Fruit fly (Drosophila melanogaster) whole organism, adult: ENCODE results near the gene Tsr1.

Experiments used
- CG11617 ChIP-seq: fragments of 200-800 bp; sonication (Bioruptor generic); optimal IDR thresholded peaks from 2 replicates; lab custom pipeline; 2017; ENCODE audit warnings: mild to moderate bottlenecking, missing biosample characterization, missing genetic modification reagents, missing genetic modification characterization
- CG12768 ChIP-seq: fragments of 200-800 bp; sonication (Bioruptor generic); optimal IDR thresholded peaks from 2 replicates; lab custom pipeline; 2017; ENCODE audit warnings: missing biosample characterization, missing genetic modification characterization, mild to moderate bottlenecking, moderate library complexity, missing genetic modification reagents
- CG14711 ChIP-seq: fragments of 200-800 bp; sonication (Bioruptor generic); optimal IDR thresholded peaks from 2 replicates; lab custom pipeline; 2018; ENCODE audit warnings: missing biosample characterization, mild to moderate bottlenecking, missing genetic modification characterization, moderate library complexity
- CG1620 ChIP-seq: fragments of 200-800 bp; sonication (Bioruptor generic); optimal IDR thresholded peaks from 2 replicates; lab custom pipeline; 2016; ENCODE audit warnings: missing biosample characterization, missing genetic modification characterization
- CG33017 ChIP-seq: fragments of 200-800 bp; sonication (Bioruptor generic); optimal IDR thresholded peaks from 2 replicates; lab custom pipeline; 2018; ENCODE audit warnings: missing biosample characterization, mild to moderate bottlenecking, missing genetic modification characterization, moderate library complexity
- CG5204 ChIP-seq: fragments of 200-800 bp; sonication (Bioruptor generic); optimal IDR thresholded peaks from 2 replicates; lab custom pipeline; 2016; ENCODE audit warnings: missing biosample characterization, missing genetic modification characterization
- CG7045 ChIP-seq: fragments of 200-800 bp; sonication (Bioruptor generic); optimal IDR thresholded peaks from 2 replicates; lab custom pipeline; 2017; ENCODE audit warnings: missing biosample characterization, mild to moderate bottlenecking, missing genetic modification characterization
- CG7101 ChIP-seq: fragments of 200-800 bp; sonication (Bioruptor generic); optimal IDR thresholded peaks from 2 replicates; lab custom pipeline; 2018; ENCODE audit warnings: missing biosample characterization, mild to moderate bottlenecking, missing genetic modification characterization, moderate library complexity
- Clk ChIP-seq: fragments of 200-800 bp; sonication (Bioruptor generic); optimal IDR thresholded peaks from 2 replicates; lab custom pipeline; 2017; ENCODE audit warnings: missing biosample characterization, missing genetic modification characterization
- Crg-1 ChIP-seq: fragments of 200-800 bp; sonication (Bioruptor generic); optimal IDR thresholded peaks from 2 replicates; lab custom pipeline; 2016; ENCODE audit warnings: missing biosample characterization, missing genetic modification characterization
- Hr96 ChIP-seq: fragments of 200-800 bp; sonication (Bioruptor generic); optimal IDR thresholded peaks from 2 replicates; lab custom pipeline; 2016; ENCODE audit warnings: missing biosample characterization, missing genetic modification characterization
- Mnt ChIP-seq: fragments of 200-800 bp; sonication (Bioruptor generic); optimal IDR thresholded peaks from 2 replicates; lab custom pipeline; 2016; ENCODE audit warnings: missing biosample characterization, mild to moderate bottlenecking, missing genetic modification characterization
- bab1 ChIP-seq: fragments of 200-800 bp; sonication (Bioruptor generic); optimal IDR thresholded peaks from 3 replicates; lab custom pipeline; 2019; ENCODE audit warnings: missing biosample characterization, mild to moderate bottlenecking, missing genetic modification characterization, moderate library complexity
- cic ChIP-seq: fragments of 200-800 bp; sonication (Bioruptor generic); optimal IDR thresholded peaks from 2 replicates; lab custom pipeline; 2017; ENCODE audit warnings: missing biosample characterization, mild to moderate bottlenecking, missing genetic modification characterization, moderate library complexity
- cnc ChIP-seq, 2 experiments: fragments of >200 bp; optimal IDR thresholded peaks; 2 replicates each; lab custom pipeline; 2017
- kay ChIP-seq: fragments of 200-800 bp; sonication (Bioruptor generic); peaks from one replicate; lab custom pipeline; 2016; ENCODE audit warnings: missing biosample characterization, missing genetic modification characterization, borderline replicate concordance
- ovo ChIP-seq: fragments of 200-800 bp; sonication (Bioruptor generic); optimal IDR thresholded peaks from 2 replicates; lab custom pipeline; 2016; ENCODE audit warnings: missing biosample characterization, missing genetic modification characterization
- pad ChIP-seq: fragments of 200-800 bp; sonication (Bioruptor generic); optimal IDR thresholded peaks from 3 replicates; lab custom pipeline; 2017; ENCODE audit warnings: missing biosample characterization, missing genetic modification characterization, mild to moderate bottlenecking, moderate library complexity, missing genetic modification reagents
- tj ChIP-seq: fragments of 200-800 bp; sonication (Bioruptor generic); optimal IDR thresholded peaks from 3 replicates; lab custom pipeline; 2017; ENCODE audit warnings: missing biosample characterization, mild to moderate bottlenecking, missing genetic modification characterization, moderate library complexity
- toe ChIP-seq: fragments of 200-800 bp; sonication (Bioruptor generic); optimal IDR thresholded peaks from 2 replicates; lab custom pipeline; 2016; ENCODE audit warnings: missing biosample characterization, missing genetic modification characterization

The Tsr1 gene

dm6 chr3L:21304400-21304799, 30.6 kb upstream of the Tsr1 start, which contains the start of the genes CG11309 and CG7632:
CG11309 (minus strand) TSS chr3L:21304658.
CG7632 (plus strand) TSS chr3L:21304697.
- peak; percentile 100 for TF ChIP-seq CG7101 (tag; lab: Kevin White, UChicago)
- peak; percentile 100 for TF ChIP-seq CG11617 (GFP tag; lab: Kevin White, UChicago)
- TF ChIP-seq Clk (GFP tag; lab: Kevin White, UChicago), result peak; percentile 98
- peak; percentile 99 for TF ChIP-seq Crg-1
- TF ChIP-seq CG1620, result peak; percentile 99
- peak; percentile 98 for TF ChIP-seq kay (GFP tag; lab: Kevin White, UChicago)
- peak; percentile 98 for TF ChIP-seq ovo (GFP tag; lab: Kevin White, UChicago)
- TF ChIP-seq cnc (optimal IDR thresholded peaks at IDR 0.05; lab: Kevin White, UChicago), result no peak
- TF ChIP-seq toe (GFP tag; lab: Kevin White, UChicago), result peak; percentile 99
- TF ChIP-seq CG33017 (tag; lab: Kevin White, UChicago), result peak; percentile 100
- peak; percentile 99 for TF ChIP-seq Hr96 (GFP tag; lab: Kevin White, UChicago)
- TF ChIP-seq CG7045 (GFP tag; lab: Kevin White, UChicago), result peak; percentile 100
- peak; percentile 96 for TF ChIP-seq cic (GFP tag; lab: Kevin White, UChicago)
- TF ChIP-seq CG14711, result peak; percentile 99
- TF ChIP-seq bab1 (GFP tag; lab: Kevin White, UChicago), result peak; percentile 100
- TF ChIP-seq CG12768 (GFP tag; lab: Kevin White, UChicago), result peak; percentile 100
- peak; percentile 96 for TF ChIP-seq pad (GFP tag; lab: Kevin White, UChicago)
- peak; percentile 99 for TF ChIP-seq Mnt (GFP tag; lab: Kevin White, UChicago)
- TF ChIP-seq CG5204, result peak; percentile 99
- TF ChIP-seq tj (GFP tag; lab: Kevin White, UChicago), result peak; percentile 96

- TF ChIP-seq CG12768 (GFP tag; lab: Kevin White, UChicago) (no peak), tj (GFP tag; lab: Kevin White, UChicago) (peak; percentile 70), CG5204 (no peak), ovo (GFP tag; lab: Kevin White, UChicago) (no peak), pad (GFP tag; lab: Kevin White, UChicago) (no peak), cic (GFP tag; lab: Kevin White, UChicago) (peak; percentile 3), bab1 (GFP tag; lab: Kevin White, UChicago) (peak; percentile 60), Crg-1 (no peak), CG1620 (peak; percentile 21), cnc (optimal IDR thresholded peaks at IDR 0.05; lab: Kevin White, UChicago) (no peak), CG11617 (GFP tag; lab: Kevin White, UChicago) (no peak), CG7101 (tag; lab: Kevin White, UChicago) (no peak), Mnt (GFP tag; lab: Kevin White, UChicago) (peak; percentile 54), kay (GFP tag; lab: Kevin White, UChicago) (peak; percentile 88), toe (GFP tag; lab: Kevin White, UChicago) (peak; percentile 15), CG14711 (peak; percentile 86)
Measured at dm6 chr3L:21317416-21318259, 17.4 kb upstream of the Tsr1 start, which contains the start of gene Pc. Pc (minus strand) TSS chr3L:21318020.

dm6 chr3L:21318474-21318873, 16.5 kb upstream of the Tsr1 start, which contains the start of gene Rab26:
Rab26 (plus strand) TSS chr3L:21318774.
- TF ChIP-seq bab1 (GFP tag; lab: Kevin White, UChicago), result no peak
- TF ChIP-seq Mnt (GFP tag; lab: Kevin White, UChicago), result no peak
- TF ChIP-seq Clk (GFP tag; lab: Kevin White, UChicago), result no peak
- no peak for TF ChIP-seq Crg-1
- TF ChIP-seq CG7045 (GFP tag; lab: Kevin White, UChicago), result no peak
- TF ChIP-seq toe (GFP tag; lab: Kevin White, UChicago), result no peak
- no peak for TF ChIP-seq CG1620
- TF ChIP-seq CG12768 (GFP tag; lab: Kevin White, UChicago), result no peak
- no peak for TF ChIP-seq Hr96 (GFP tag; lab: Kevin White, UChicago)
- no peak for TF ChIP-seq tj (GFP tag; lab: Kevin White, UChicago)
- TF ChIP-seq kay (GFP tag; lab: Kevin White, UChicago), result no peak
- no peak for TF ChIP-seq cnc (optimal IDR thresholded peaks at IDR 0.05; lab: Kevin White, UChicago)
- TF ChIP-seq CG14711, result no peak
- TF ChIP-seq pad (GFP tag; lab: Kevin White, UChicago), result no peak
- no peak for TF ChIP-seq cic (GFP tag; lab: Kevin White, UChicago)
- TF ChIP-seq ovo (GFP tag; lab: Kevin White, UChicago), result no peak

dm6 chr3L:21319313-21319907, 15.6 kb upstream of the Tsr1 start:
- TF ChIP-seq pad (GFP tag; lab: Kevin White, UChicago), result peak; percentile 0
- TF ChIP-seq CG11617 (GFP tag; lab: Kevin White, UChicago), result no peak

- TF ChIP-seq CG7045 (GFP tag; lab: Kevin White, UChicago) (no peak), toe (GFP tag; lab: Kevin White, UChicago) (no peak), CG11617 (GFP tag; lab: Kevin White, UChicago) (no peak), Hr96 (GFP tag; lab: Kevin White, UChicago) (no peak), Mnt (GFP tag; lab: Kevin White, UChicago) (no peak), kay (GFP tag; lab: Kevin White, UChicago) (no peak), ovo (GFP tag; lab: Kevin White, UChicago) (no peak), CG1620 (no peak), bab1 (GFP tag; lab: Kevin White, UChicago) (no peak), CG12768 (GFP tag; lab: Kevin White, UChicago) (no peak), CG14711 (no peak), CG7101 (tag; lab: Kevin White, UChicago) (no peak), cic (GFP tag; lab: Kevin White, UChicago) (no peak), cnc (optimal IDR thresholded peaks at IDR 0.05; lab: Kevin White, UChicago) (no peak)
Measured at dm6 chr3L:21319957-21320356, 15.1 kb upstream of the Tsr1 start.
